Fruit fly (Drosophila melanogaster): ENCODE results near the gene CG7099.

The CG7099 gene

dm6 chr2L:13378488-13378964 is 8.8 kb upstream of the CG7099 start, which contains the start of the genes CG9302 and beta'COP (continued):
- TF ChIP-seq CG10366 (GFP tag; IDR thresholded peaks at IDR 0.05) = peak; percentile 41; the same call in 1 of the 2 replicates
- peak; percentile 33 for TF ChIP-seq CG13123 (GFP tag; optimal IDR thresholded peaks at IDR 0.05)
- peak; percentile 28 for TF ChIP-seq gro (GFP tag; optimal IDR thresholded peaks at IDR 0.05)
- peak; percentile 68 for TF ChIP-seq trem (tag; optimal IDR thresholded peaks at IDR 0.05)
- peak; percentile 81 for TF ChIP-seq CG14710 (tag; optimal IDR thresholded peaks at IDR 0.05)
- peak; percentile 47 for TF ChIP-seq CG8290 (GFP tag; optimal IDR thresholded peaks at IDR 0.05)
- TF ChIP-seq CG8290 (tag; optimal IDR thresholded peaks at IDR 0.05) = peak in 1 of 2 experiments; percentile 15
- TF ChIP-seq Lhr (GFP tag; optimal IDR thresholded peaks at IDR 0.05) = peak; percentile 14
- TF ChIP-seq CG4424 (GFP tag; optimal IDR thresholded peaks at IDR 0.05) = peak; percentile 68
- peak; percentile 73 for TF ChIP-seq slbo (GFP tag; IDR thresholded peaks at IDR 0.05)
- peak; percentile 68 for TF ChIP-seq Dref (GFP tag; IDR thresholded peaks at IDR 0.05)
- TF ChIP-seq dpn (GFP tag; optimal IDR thresholded peaks at IDR 0.05) = peak; percentile 31 to 63
- TF ChIP-seq CG14965 (GFP tag; optimal IDR thresholded peaks at IDR 0.05; ENCODE audit: borderline replicate concordance) = no peak
- TF ChIP-seq CG16863 (GFP tag; optimal IDR thresholded peaks at IDR 0.05) = peak; percentile 1
- no peak; the same call in 2 of the 3 replicates for TF ChIP-seq CG34224 (GFP tag; IDR thresholded peaks at IDR 0.05; ENCODE audit: partially characterized antibody)
- no peak; the same call in 1 of the 2 replicates for TF ChIP-seq wor (GFP tag; IDR thresholded peaks at IDR 0.05)
- no peak for TF ChIP-seq CG18599 (GFP tag; optimal IDR thresholded peaks at IDR 0.05)
- peak; percentile 95 for TF ChIP-seq row (GFP tag; IDR thresholded peaks at IDR 0.05)
- TF ChIP-seq dysf (GFP tag; IDR thresholded peaks at IDR 0.05) = peak; percentile 68; the same call in 2 of the 3 replicates
- TF ChIP-seq Hey (tag; optimal IDR thresholded peaks at IDR 0.05) = no peak
- no peak for TF ChIP-seq CG13296 (GFP tag; optimal IDR thresholded peaks at IDR 0.05)
- TF ChIP-seq Ada2b (GFP tag; IDR thresholded peaks at IDR 0.05) = no peak
- no peak for TF ChIP-seq CG6254 (GFP tag; optimal IDR thresholded peaks at IDR 0.05)
- TF ChIP-seq emc (GFP tag; optimal IDR thresholded peaks at IDR 0.05) = no peak
- TF ChIP-seq ATbp (GFP tag; optimal IDR thresholded peaks at IDR 0.05) = no peak
- no peak for TF ChIP-seq CG10565 (GFP tag; optimal IDR thresholded peaks at IDR 0.05)
- no peak for TF ChIP-seq Atf6 (GFP tag; IDR thresholded peaks at IDR 0.05)
- TF ChIP-seq crc (GFP tag; optimal IDR thresholded peaks at IDR 0.05) = no peak
- TF ChIP-seq Sox102F (GFP tag; optimal IDR thresholded peaks at IDR 0.05) = no peak
- peak; percentile 37 for TF ChIP-seq dm (GFP tag; optimal IDR thresholded peaks at IDR 0.05)
- peak; percentile 75 for TF ChIP-seq CG7839 (tag; optimal IDR thresholded peaks at IDR 0.05)
- no peak for TF ChIP-seq Drgx (GFP tag; IDR thresholded peaks at IDR 0.05)
- peak; percentile 53 for TF ChIP-seq CG10654 (GFP tag; optimal IDR thresholded peaks at IDR 0.05)
- no peak for TF ChIP-seq ftz-f1 (GFP tag; optimal IDR thresholded peaks at IDR 0.05)
- no peak for TF ChIP-seq stc (GFP tag; IDR thresholded peaks at IDR 0.05)
- TF ChIP-seq zen2 (GFP tag; IDR thresholded peaks at IDR 0.05; ENCODE audit: partially characterized antibody) = no peak; the same call in 2 of the 3 replicates
- peak; percentile 83 for TF ChIP-seq gem (tag; optimal IDR thresholded peaks at IDR 0.05)
- TF ChIP-seq Max (GFP tag; optimal IDR thresholded peaks at IDR 0.05) = peak; percentile 64
- TF ChIP-seq unpg (GFP tag; optimal IDR thresholded peaks at IDR 0.05) = peak; percentile 58
- TF ChIP-seq CG6654 (GFP tag; optimal IDR thresholded peaks at IDR 0.05) = peak; percentile 5
- TF ChIP-seq pho (GFP tag; optimal IDR thresholded peaks at IDR 0.05) = peak; percentile 50
- no peak for TF ChIP-seq CG3726 (GFP tag; IDR thresholded peaks at IDR 0.05)
- TF ChIP-seq CG11560 (tag; IDR thresholded peaks at IDR 0.05) = 0 out of 3 replicates have a peak, but pooled peaks have one; percentile 16
- TF ChIP-seq CG2889 (GFP tag; IDR thresholded peaks at IDR 0.05) = no peak
- TF ChIP-seq CG4282 (GFP tag; optimal IDR thresholded peaks at IDR 0.05) = no peak
- no peak for TF ChIP-seq Nf-YB (GFP tag; optimal IDR thresholded peaks at IDR 0.05)
- TF ChIP-seq CG15601 (tag; optimal IDR thresholded peaks at IDR 0.05) = peak; percentile 68
- TF ChIP-seq CG7271 (tag; optimal IDR thresholded peaks at IDR 0.05) = no peak
- TF ChIP-seq Tbp (GFP tag; optimal IDR thresholded peaks at IDR 0.05) = no peak
- no peak for TF ChIP-seq D19B (GFP tag; optimal IDR thresholded peaks at IDR 0.05)
- peak; percentile 66 for TF ChIP-seq MBD-R2 (GFP tag; IDR thresholded peaks at IDR 0.05)

Data from whole organism, embryonic.